Worm (Caenorhabditis elegans) whole organism, L2 larva: Measurements from ENCODE around the gene gldc-1.

Experiments
- C34F6.9 ChIP-seq: fragments of 150-350 bp; optimal IDR thresholded peaks from 2 replicates; lab custom pipeline; 2014; ENCODE audit warnings: missing biosample characterization, missing genetic modification characterization
- F13H6.1 ChIP-seq: sonication (generic microtip); optimal IDR thresholded peaks from 2 replicates; lab custom pipeline; 2016; ENCODE audit warnings: missing genetic modification characterization, missing compliant biosample characterization
- R02D3.7 ChIP-seq: fragments of 150-350 bp; optimal IDR thresholded peaks from 2 replicates; lab custom pipeline; 2014; ENCODE audit warnings: missing biosample characterization, missing genetic modification characterization
- Y55F3AM.14 ChIP-seq: fragments of 200-800 bp; sonication (Bioruptor generic); optimal IDR thresholded peaks from 2 replicates; lab custom pipeline; 2018; ENCODE audit warnings: mild to moderate bottlenecking, missing genetic modification characterization, missing compliant biosample characterization
- ZK546.5 ChIP-seq: sonication (generic microtip); optimal IDR thresholded peaks from 2 replicates; lab custom pipeline; 2017; ENCODE audit warnings: missing biosample characterization, missing genetic modification characterization
- alr-1 ChIP-seq: fragments of 150-350 bp; optimal IDR thresholded peaks from 2 replicates; lab custom pipeline; 2014; ENCODE audit warnings: missing biosample characterization, missing genetic modification characterization
- aly-2 ChIP-seq: fragments of 150-350 bp; optimal IDR thresholded peaks from 2 replicates; lab custom pipeline; 2014; ENCODE audit warnings: missing biosample characterization, missing genetic modification characterization
- ama-1 ChIP-seq: fragments of 150-350 bp; optimal IDR thresholded peaks from 2 replicates; lab custom pipeline; 2018; ENCODE audit warnings: inconsistent platforms
- blmp-1 ChIP-seq: sonication (generic microtip); optimal IDR thresholded peaks from 2 replicates; lab custom pipeline; 2017; ENCODE audit warnings: missing genetic modification characterization, mild to moderate bottlenecking, missing compliant biosample characterization, antibody characterized with exemption, moderate library complexity; ENCODE audit not compliant: insufficient read depth
- ceh-16 ChIP-seq: fragments of 150-350 bp; optimal IDR thresholded peaks from 2 replicates; lab custom pipeline; 2014; ENCODE audit warnings: missing biosample characterization, missing genetic modification characterization
- ceh-82 ChIP-seq: fragments of 150-350 bp; optimal IDR thresholded peaks from 2 replicates; lab custom pipeline; 2014; ENCODE audit warnings: missing biosample characterization, missing genetic modification characterization
- crh-2 ChIP-seq: sonication (generic microtip); optimal IDR thresholded peaks from 2 replicates; lab custom pipeline; 2017; ENCODE audit warnings: missing biosample characterization, missing genetic modification characterization
- dmd-4 ChIP-seq: sonication (generic microtip); optimal IDR thresholded peaks from 2 replicates; lab custom pipeline; 2017; ENCODE audit warnings: missing biosample characterization, missing genetic modification characterization
- egl-27 ChIP-seq: sonication (generic microtip); optimal IDR thresholded peaks from 3 replicates; lab custom pipeline; 2017; ENCODE audit warnings: missing biosample characterization, missing genetic modification reagents, missing genetic modification characterization
- elt-1 ChIP-seq: fragments of 150-350 bp; optimal IDR thresholded peaks from 2 replicates; lab custom pipeline; 2014; ENCODE audit warnings: missing biosample characterization, missing genetic modification characterization
- elt-3 ChIP-seq: sonication (generic microtip); optimal IDR thresholded peaks from 2 replicates; lab custom pipeline; 2017; ENCODE audit warnings: missing biosample characterization, missing genetic modification characterization
- fos-1 ChIP-seq: fragments of 150-350 bp; optimal IDR thresholded peaks from 2 replicates; lab custom pipeline; 2014; ENCODE audit warnings: missing biosample characterization, missing genetic modification characterization
- gmeb-1 ChIP-seq: fragments of 150-350 bp; optimal IDR thresholded peaks from 2 replicates; lab custom pipeline; 2014; ENCODE audit warnings: missing biosample characterization, missing genetic modification characterization
- lin-11 ChIP-seq: fragments of 150-350 bp; sonication (generic microtip); optimal IDR thresholded peaks from 2 replicates; lab custom pipeline; 2014; ENCODE audit warnings: missing biosample characterization, missing genetic modification characterization, inconsistent platforms, mixed read lengths
- lin-13 ChIP-seq: fragments of 150-350 bp; optimal IDR thresholded peaks from 2 replicates; lab custom pipeline; 2014; ENCODE audit warnings: missing biosample characterization, missing genetic modification reagents, missing genetic modification characterization
- lin-39 ChIP-seq: fragments of 150-350 bp; optimal IDR thresholded peaks from 2 replicates; lab custom pipeline; 2014; ENCODE audit warnings: missing biosample characterization, missing genetic modification reagents, missing genetic modification characterization
- lsy-2 ChIP-seq, 2 experiments: fragments of 150-350 bp in 1 of 2; sonication (generic microtip) in 1 of 2; optimal IDR thresholded peaks; 2 replicates each; lab custom pipeline; 2014 to 2017; ENCODE audit warnings: missing biosample characterization in 2 of 2, missing genetic modification characterization in 2 of 2
- mab-5 ChIP-seq: fragments of 150-350 bp; optimal IDR thresholded peaks from 2 replicates; lab custom pipeline; 2014; ENCODE audit warnings: missing biosample characterization, missing genetic modification characterization
- mbf-1 ChIP-seq: sonication (generic microtip); optimal IDR thresholded peaks from 2 replicates; lab custom pipeline; 2017; ENCODE audit warnings: missing biosample characterization, missing genetic modification characterization
- mdl-1 ChIP-seq, 2 experiments: fragments of 150-350 bp in 1 of 2; sonication (generic microtip) in 1 of 2; optimal IDR thresholded peaks; 2 replicates each; lab custom pipeline; 2017; ENCODE audit warnings: missing biosample characterization in 2 of 2, missing genetic modification characterization in 2 of 2
- nhr-10 ChIP-seq: sonication (generic microtip); optimal IDR thresholded peaks from 2 replicates; lab custom pipeline; 2017; ENCODE audit warnings: missing biosample characterization, missing genetic modification characterization
- nhr-11 ChIP-seq: fragments of 150-350 bp; optimal IDR thresholded peaks from 2 replicates; lab custom pipeline; 2014; ENCODE audit warnings: missing biosample characterization, missing genetic modification characterization
- nhr-12 ChIP-seq: fragments of 150-350 bp; optimal IDR thresholded peaks from 2 replicates; lab custom pipeline; 2014; ENCODE audit warnings: missing biosample characterization, missing genetic modification characterization
- nhr-129 ChIP-seq: fragments of 150-350 bp; optimal IDR thresholded peaks from 2 replicates; lab custom pipeline; 2014; ENCODE audit warnings: missing biosample characterization, missing genetic modification characterization
- nhr-21 ChIP-seq: fragments of 150-350 bp; optimal IDR thresholded peaks from 2 replicates; lab custom pipeline; 2014; ENCODE audit warnings: missing biosample characterization, missing genetic modification characterization
- nhr-23 ChIP-seq: fragments of 150-350 bp; optimal IDR thresholded peaks from 2 replicates; lab custom pipeline; 2014; ENCODE audit warnings: missing biosample characterization, missing genetic modification reagents, missing genetic modification characterization
- nhr-25 ChIP-seq: fragments of 150-350 bp; sonication (generic microtip); optimal IDR thresholded peaks from 3 replicates; lab custom pipeline; 2014; ENCODE audit warnings: missing biosample characterization, missing genetic modification characterization
- nhr-6 ChIP-seq: fragments of 150-350 bp; optimal IDR thresholded peaks from 2 replicates; lab custom pipeline; 2014; ENCODE audit warnings: missing biosample characterization, missing genetic modification characterization
- nhr-77 ChIP-seq: fragments of 150-350 bp; optimal IDR thresholded peaks from 2 replicates; lab custom pipeline; 2014; ENCODE audit warnings: missing biosample characterization, missing genetic modification characterization
- sem-4 ChIP-seq: fragments of 150-350 bp; optimal IDR thresholded peaks from 2 replicates; lab custom pipeline; 2014; ENCODE audit warnings: missing biosample characterization, missing genetic modification reagents, missing genetic modification characterization
- skn-1 ChIP-seq: sonication (generic microtip); optimal IDR thresholded peaks from 2 replicates; lab custom pipeline; 2017; ENCODE audit warnings: missing biosample characterization, missing genetic modification characterization
- sma-3 ChIP-seq: sonication (generic microtip); optimal IDR thresholded peaks from 2 replicates; lab custom pipeline; 2016; ENCODE audit warnings: missing genetic modification reagents, missing genetic modification characterization, missing compliant biosample characterization
- sma-9 ChIP-seq, 2 experiments: fragments of 150-350 bp in 1 of 2; sonication (generic microtip) in 1 of 2; optimal IDR thresholded peaks; 2 replicates each; lab custom pipeline; 2014 to 2016; ENCODE audit warnings: missing genetic modification characterization in 2 of 2, mild to moderate bottlenecking in 1 of 2, missing biosample characterization in 1 of 2, missing compliant biosample characterization in 1 of 2, missing genetic modification reagents in 1 of 2, moderate library complexity in 1 of 2
- snpc-4 ChIP-seq: fragments of 150-350 bp; optimal IDR thresholded peaks from 2 replicates; lab custom pipeline; 2014; ENCODE audit warnings: missing biosample characterization, missing genetic modification characterization
- unc-39 ChIP-seq: fragments of 150-350 bp; optimal IDR thresholded peaks from 2 replicates; lab custom pipeline; 2014; ENCODE audit warnings: missing biosample characterization, missing genetic modification characterization
- unc-55 ChIP-seq: fragments of 150-350 bp; sonication (generic microtip); optimal IDR thresholded peaks from 3 replicates; lab custom pipeline; 2014; ENCODE audit warnings: missing biosample characterization, missing genetic modification reagents, missing genetic modification characterization
- unc-62 ChIP-seq: fragments of 150-350 bp; optimal IDR thresholded peaks from 2 replicates; lab custom pipeline; 2014; ENCODE audit warnings: missing biosample characterization, missing genetic modification reagents, missing genetic modification characterization
- zag-1 ChIP-seq: fragments of 150-350 bp; optimal IDR thresholded peaks from 2 replicates; lab custom pipeline; 2014; ENCODE audit warnings: missing biosample characterization, missing genetic modification characterization
- ztf-1 ChIP-seq: fragments of 200-800 bp; sonication (Bioruptor generic); conservative IDR thresholded peaks from 2 replicates; pipeline ENCODE4 v1.3.6; 2022; ENCODE audit warnings: missing genetic modification characterization, missing compliant biosample characterization
- ztf-11 ChIP-seq: sonication (generic microtip); optimal IDR thresholded peaks from 2 replicates; lab custom pipeline; 2017; ENCODE audit warnings: missing biosample characterization, missing genetic modification characterization
- ztf-4 ChIP-seq: fragments of 150-350 bp; optimal IDR thresholded peaks from 2 replicates; lab custom pipeline; 2014; ENCODE audit warnings: missing biosample characterization, missing genetic modification characterization

Gene gldc-1

ce11 chrII:6045048-6045447 lies 5.2 kb upstream of the gldc-1 start, which contains the start of gene R12C12.5:
TSS of gene R12C12.5 (minus strand) at chrII:6045148.
- TF ChIP-seq lin-13 (GFP tag; lab: Kevin White, UChicago) (no peak), nhr-11 (no peak), nhr-10 (tag; lab: Kevin White, UChicago) (no peak), snpc-4 (tag; lab: Kevin White, UChicago) (no peak)

DNA sequence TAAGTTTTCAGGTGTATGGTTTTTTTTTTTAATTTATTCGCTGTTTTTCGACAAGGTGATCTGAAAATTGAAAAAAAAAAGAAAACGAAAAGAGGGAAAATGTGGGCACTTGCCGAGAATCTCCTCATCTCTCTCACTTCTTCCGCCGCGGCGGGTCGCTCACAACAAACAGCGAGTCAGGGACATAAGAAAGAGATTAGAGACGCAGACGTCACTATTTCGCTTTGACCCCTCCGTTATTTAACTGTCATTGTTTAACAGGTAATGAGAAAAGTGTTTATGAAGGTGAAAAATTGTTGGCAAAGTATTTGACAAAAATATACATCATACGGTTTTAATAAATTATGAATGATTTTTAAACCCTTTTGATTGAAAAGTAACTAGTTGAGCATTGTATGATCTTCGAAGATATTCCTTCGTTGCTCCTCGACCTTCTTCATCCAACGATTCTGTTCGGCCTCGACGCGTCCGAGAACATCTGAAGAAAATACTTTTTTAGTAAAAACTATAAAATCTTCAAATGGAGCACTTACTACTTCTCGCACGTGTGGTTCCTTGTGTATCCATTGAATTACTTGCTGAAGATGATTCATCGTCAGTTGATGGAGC lies 4.1 kb upstream of the gldc-1 start:
- peak; percentile 44 for TF ChIP-seq C34F6.9 (tag; lab: Kevin White, UChicago)
- peak; percentile 45 for TF ChIP-seq blmp-1
- no peak for TF ChIP-seq egl-27 (tag; lab: Kevin White, UChicago)
- peak; percentile 15 for TF ChIP-seq fos-1 (tag; lab: Kevin White, UChicago)
- peak; percentile 2 for TF ChIP-seq F13H6.1 (tag; lab: Kevin White, UChicago)
- peak; percentile 60 for TF ChIP-seq nhr-25 (tag; lab: Kevin White, UChicago)
- no peak for TF ChIP-seq dmd-4
- no peak for TF ChIP-seq mab-5 (tag; lab: Kevin White, UChicago)
- TF ChIP-seq lsy-2 (tag; optimal IDR thresholded peaks at IDR 0.05; lab: Kevin White, UChicago), result peak in 1 of 2 experiments; percentile 26
- TF ChIP-seq sem-4 (tag; lab: Kevin White, UChicago), result peak; percentile 17
- no peak for TF ChIP-seq elt-3 (tag; lab: Kevin White, UChicago)
- TF ChIP-seq crh-2 (tag; lab: Kevin White, UChicago), result peak; percentile 2
- no peak for TF ChIP-seq ama-1 (lab: Kevin White, UChicago)
- TF ChIP-seq unc-55, result peak; percentile 17
- no peak for TF ChIP-seq ztf-1 (GFP tag; lab: Robert Waterston, UW)
- peak; percentile 15 for TF ChIP-seq lin-13 (GFP tag; lab: Kevin White, UChicago)

- TF ChIP-seq ztf-1 (GFP tag; lab: Robert Waterston, UW), result no peak
- peak; percentile 87 to 93 for TF ChIP-seq lsy-2 (tag; optimal IDR thresholded peaks at IDR 0.05; lab: Kevin White, UChicago)
- peak; percentile 70 for TF ChIP-seq sem-4 (tag; lab: Kevin White, UChicago)
- TF ChIP-seq nhr-11, result no peak
- TF ChIP-seq crh-2 (tag; lab: Kevin White, UChicago), result peak; percentile 84
- no peak for TF ChIP-seq nhr-77
- TF ChIP-seq fos-1 (tag; lab: Kevin White, UChicago), result peak; percentile 71
- TF ChIP-seq ama-1 (lab: Kevin White, UChicago), result peak; percentile 64
- TF ChIP-seq nhr-23 (tag; lab: Kevin White, UChicago), result no peak
- peak; percentile 83 for TF ChIP-seq F13H6.1 (tag; lab: Kevin White, UChicago)
- peak; percentile 83 for TF ChIP-seq mab-5 (tag; lab: Kevin White, UChicago)
- no peak for TF ChIP-seq ztf-11
- TF ChIP-seq aly-2 (tag; lab: Kevin White, UChicago), result no peak
- peak; percentile 93 for TF ChIP-seq sma-9 (GFP tag; optimal IDR thresholded peaks at IDR 0.05; lab: Kevin White, UChicago)
- TF ChIP-seq sma-9 (tag; optimal IDR thresholded peaks at IDR 0.05; lab: Kevin White, UChicago), result no peak
- peak; percentile 5 for TF ChIP-seq unc-62
- TF ChIP-seq nhr-129 (tag; lab: Kevin White, UChicago), result peak; percentile 67
- no peak for TF ChIP-seq nhr-12 (tag; lab: Kevin White, UChicago)
- peak; percentile 75 for TF ChIP-seq lin-13 (GFP tag; lab: Kevin White, UChicago)
- TF ChIP-seq nhr-25 (tag; lab: Kevin White, UChicago), result peak; percentile 85
- peak; percentile 89 for TF ChIP-seq gmeb-1 (tag; lab: Kevin White, UChicago)
- TF ChIP-seq skn-1 (tag; lab: Kevin White, UChicago), result no peak
- TF ChIP-seq dmd-4, result no peak
- no peak for TF ChIP-seq lin-39 (tag; lab: Kevin White, UChicago)
- no peak for TF ChIP-seq elt-1
- peak; percentile 37 for TF ChIP-seq R02D3.7 (tag; lab: Kevin White, UChicago)
- peak; percentile 70 for TF ChIP-seq ceh-16 (tag; lab: Kevin White, UChicago)
- no peak for TF ChIP-seq mbf-1 (tag; lab: Kevin White, UChicago)
- TF ChIP-seq zag-1 (tag; lab: Kevin White, UChicago), result no peak
- TF ChIP-seq lin-11 (tag; lab: Kevin White, UChicago), result peak; percentile 22
- TF ChIP-seq unc-39 (tag; lab: Kevin White, UChicago), result no peak
- peak; percentile 76 for TF ChIP-seq nhr-6 (tag; lab: Kevin White, UChicago)
- no peak for TF ChIP-seq alr-1 (tag; lab: Kevin White, UChicago)
- peak in 1 of 2 experiments; percentile 32 for TF ChIP-seq mdl-1 (tag; optimal IDR thresholded peaks at IDR 0.05; lab: Kevin White, UChicago)
- TF ChIP-seq elt-3 (tag; lab: Kevin White, UChicago), result no peak
- peak; percentile 71 for TF ChIP-seq egl-27 (tag; lab: Kevin White, UChicago)
- TF ChIP-seq nhr-21 (tag; lab: Kevin White, UChicago), result peak; percentile 74
- TF ChIP-seq ZK546.5, result no peak
- TF ChIP-seq ztf-4 (tag; lab: Kevin White, UChicago), result peak; percentile 60
- TF ChIP-seq ceh-82, result no peak
- TF ChIP-seq unc-55, result peak; percentile 89
- peak; percentile 76 for TF ChIP-seq sma-3 (GFP tag; lab: Kevin White, UChicago)
- no peak for TF ChIP-seq Y55F3AM.14 (GFP tag; lab: Kevin White, UChicago)
- peak; percentile 50 for TF ChIP-seq nhr-10 (tag; lab: Kevin White, UChicago)
These were observed 2.5 kb upstream of the gldc-1 start, which contains the start of the genes R12C12.6 and ran-5 for ce11 chrII:6047639-6048159. TSS of gene R12C12.6 (minus strand) at chrII:6047867. TSS of gene ran-5 (plus strand) at chrII:6048109.
